Fruit fly (Drosophila melanogaster): ENCODE data around the gene Dhfr.

Gene Dhfr

dm6 chr3R:16431707-16432106, 49.3 kb upstream of the Dhfr start (continued):
- TF ChIP-seq chif (GFP tag; optimal IDR thresholded peaks at IDR 0.05) (peak in 1 of 2 experiments; percentile 68), CG18599 (GFP tag; optimal IDR thresholded peaks at IDR 0.05) (no peak), jumu (GFP tag; optimal IDR thresholded peaks at IDR 0.05) (peak; percentile 2), CG8359 (GFP tag; optimal IDR thresholded peaks at IDR 0.05; ENCODE audit: borderline replicate concordance) (no peak), sd (tag; optimal IDR thresholded peaks at IDR 0.05) (peak; percentile 70), gro (GFP tag; optimal IDR thresholded peaks at IDR 0.05) (peak; percentile 71), CG7271 (tag; optimal IDR thresholded peaks at IDR 0.05) (no peak), schlank (tag; optimal IDR thresholded peaks at IDR 0.05) (no peak), CG12659 (GFP tag; optimal IDR thresholded peaks at IDR 0.05) (no peak), dpn (GFP tag; optimal IDR thresholded peaks at IDR 0.05) (peak; percentile 47 to 57), CG4424 (GFP tag; optimal IDR thresholded peaks at IDR 0.05) (peak; percentile 35), HmgZ (tag; optimal IDR thresholded peaks at IDR 0.05) (peak; percentile 84), Bteb2 (GFP tag; optimal IDR thresholded peaks at IDR 0.05) (peak; percentile 29), repo (GFP tag; optimal IDR thresholded peaks at IDR 0.05) (peak; percentile 30), Trl (optimal IDR thresholded peaks at IDR 0.05) (no peak), Trl (GFP tag; optimal IDR thresholded peaks at IDR 0.05) (peak; percentile 60), CG9817 (tag; optimal IDR thresholded peaks at IDR 0.05) (peak; percentile 14), al (GFP tag; IDR thresholded peaks at IDR 0.05) (no peak), CG17361 (GFP tag; IDR thresholded peaks at IDR 0.05) (no peak), CG18619 (GFP tag; optimal IDR thresholded peaks at IDR 0.05) (peak; percentile 17), CG10959 (GFP tag; IDR thresholded peaks at IDR 0.05) (no peak; the same call in 1 of the 2 replicates), D (optimal IDR thresholded peaks at IDR 0.05) (no peak), D (GFP tag; optimal IDR thresholded peaks at IDR 0.05) (no peak), Lhr (GFP tag; optimal IDR thresholded peaks at IDR 0.05) (peak; percentile 46), CG8281 (tag; optimal IDR thresholded peaks at IDR 0.05) (no peak), HmgD (GFP tag; optimal IDR thresholded peaks at IDR 0.05) (peak; percentile 82), CG12942 (GFP tag; optimal IDR thresholded peaks at IDR 0.05) (no peak), oc (tag; optimal IDR thresholded peaks at IDR 0.05) (no peak), fu2 (GFP tag; optimal IDR thresholded peaks at IDR 0.05) (no peak), CG10462 (GFP tag; optimal IDR thresholded peaks at IDR 0.05) (no peak), Drgx (GFP tag; IDR thresholded peaks at IDR 0.05) (no peak), Myb (GFP tag; optimal IDR thresholded peaks at IDR 0.05) (peak; percentile 49), sr (GFP tag; IDR thresholded peaks at IDR 0.05) (no peak), Mad (GFP tag; optimal IDR thresholded peaks at IDR 0.05) (peak; percentile 21), Oli (tag; optimal IDR thresholded peaks at IDR 0.05) (no peak), slbo (GFP tag; IDR thresholded peaks at IDR 0.05) (peak; percentile 70), Opbp (GFP tag; IDR thresholded peaks at IDR 0.05; ENCODE audit: partially characterized antibody) (peak; percentile 83), CG34422 (GFP tag; IDR thresholded peaks at IDR 0.05) (peak; percentile 32; the same call in 1 of the 3 replicates), CG11093 (GFP tag; IDR thresholded peaks at IDR 0.05) (no peak), vnd (GFP tag; IDR thresholded peaks at IDR 0.05; ENCODE audit: partially characterized antibody) (peak; percentile 45; the same call in 2 of the 3 replicates), CG5953 (GFP tag; IDR thresholded peaks at IDR 0.05) (no peak), CG1832 (GFP tag; optimal IDR thresholded peaks at IDR 0.05) (no peak), odd (GFP tag; optimal IDR thresholded peaks at IDR 0.05) (no peak), Sox102F (GFP tag; optimal IDR thresholded peaks at IDR 0.05) (peak; percentile 46), CG9932 (GFP tag; IDR thresholded peaks at IDR 0.05) (peak; percentile 51; the same call in 1 of the 2 replicates), hb (GFP tag; IDR thresholded peaks at IDR 0.05; ENCODE audit: partially characterized antibody) (no peak), tin (GFP tag; optimal IDR thresholded peaks at IDR 0.05) (peak; percentile 33), CG15011 (GFP tag; optimal IDR thresholded peaks at IDR 0.05) (no peak), Tbp (GFP tag; optimal IDR thresholded peaks at IDR 0.05) (no peak), CG34224 (GFP tag; IDR thresholded peaks at IDR 0.05; ENCODE audit: partially characterized antibody) (peak; percentile 49), Dfd (GFP tag; optimal IDR thresholded peaks at IDR 0.05) (peak in 1 of 2 experiments; percentile 82), Atf6 (GFP tag; IDR thresholded peaks at IDR 0.05) (no peak)
